Worm (Caenorhabditis elegans) whole organism, young adult: ENCODE measurements around the gene mnk-1.

Experiments used
- F57C9.4 ChIP-seq: sonication (generic microtip); optimal IDR thresholded peaks from 2 replicates; lab custom pipeline; 2017; ENCODE audit warnings: mild to moderate bottlenecking, missing genetic modification characterization, missing compliant biosample characterization
- aptf-2 ChIP-seq: fragments of 200-800 bp; sonication (Bioruptor generic); conservative IDR thresholded peaks from 2 replicates; pipeline ENCODE4 v1.3.6; 2022; ENCODE audit warnings: missing genetic modification reagents, missing genetic modification characterization, missing compliant biosample characterization
- hsf-1 ChIP-seq: fragments of 200-800 bp; sonication (Bioruptor generic); IDR thresholded peaks from 2 replicates; pipeline ENCODE4 v1.3.6; 2022; ENCODE audit warnings: missing genetic modification reagents, missing genetic modification characterization, missing compliant biosample characterization
- let-526 ChIP-seq: fragments of 200-800 bp; sonication (Bioruptor generic); IDR thresholded peaks from 2 replicates; pipeline ENCODE4 v1.3.6; 2022; ENCODE audit warnings: missing genetic modification reagents, missing genetic modification characterization, missing compliant biosample characterization
- lin-26 ChIP-seq: fragments of 200-800 bp; sonication (Bioruptor generic); IDR thresholded peaks from 2 replicates; pipeline ENCODE4 v1.3.6; 2022; ENCODE audit warnings: missing genetic modification reagents, missing genetic modification characterization, missing compliant biosample characterization
- rcor-1 ChIP-seq: fragments of 200-800 bp; sonication (Bioruptor generic); IDR thresholded peaks from 2 replicates; pipeline ENCODE4 v1.3.6; 2022; ENCODE audit warnings: missing genetic modification reagents, missing genetic modification characterization, missing compliant biosample characterization
- snpc-3.4 ChIP-seq: sonication (generic microtip); optimal IDR thresholded peaks from 2 replicates; lab custom pipeline; 2017; ENCODE audit warnings: missing genetic modification characterization, mild to moderate bottlenecking, missing compliant biosample characterization, antibody characterized with exemption, moderate library complexity, missing genotype, missing genetic modification reagents

ce11 chrII:10587742-10588141 lies 32.9 kb upstream of the mnk-1 start, which contains the start of gene crn-3:
- TF ChIP-seq lin-26 (GFP tag; lab: Robert Waterston, UW) (no peak), rcor-1 (GFP tag; lab: Robert Waterston, UW) (no peak), F57C9.4 (tag; lab: Kevin White, UChicago) (no peak), hsf-1 (GFP tag; lab: Robert Waterston, UW) (no peak), aptf-2 (no peak), let-526 (GFP tag; lab: Robert Waterston, UW) (no peak), snpc-3.4 (tag; lab: Kevin White, UChicago) (no peak)
